Worm (Caenorhabditis elegans): Measurements from ENCODE around the gene smg-6.

DNA sequence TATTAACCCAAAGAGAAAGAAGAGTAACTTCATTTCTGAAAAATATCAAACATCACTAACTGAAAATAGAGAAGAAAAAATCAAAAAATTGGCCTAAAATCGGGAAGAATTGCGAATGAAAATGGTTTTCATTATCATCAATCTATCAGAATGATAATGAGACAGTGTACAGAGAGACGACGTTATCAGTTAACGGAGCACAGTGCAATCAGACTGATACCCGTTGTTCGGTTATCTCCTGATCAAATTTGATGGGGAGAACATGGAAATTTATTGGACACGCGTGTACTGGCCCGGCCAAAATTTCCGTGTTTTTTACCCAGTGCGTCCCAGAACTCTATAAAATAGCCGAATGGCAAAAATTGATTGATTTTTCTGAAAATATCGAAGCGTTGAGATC lies 34.3 kb downstream of the smg-6 start, which contains the start of gene Y54F10AM.8:
- TF ChIP-seq W03F9.2 (tag; optimal IDR thresholded peaks at IDR 0.05) (no peak), him-1 (tag; optimal IDR thresholded peaks at IDR 0.05) (no peak), dao-5 (tag; optimal IDR thresholded peaks at IDR 0.05) (no peak)

Data from whole organism, L4/young adult.